Fruit fly (Drosophila melanogaster) Kc167 (cell line): ENCODE measurements around the gene Schip1.

Source experiments
- Myc ChIP-seq: fragments of >200 bp; optimal IDR thresholded peaks from 2 replicates; lab custom pipeline; 2017; ENCODE audit warnings: missing external identifiers
- Sin3A ChIP-seq: fragments of >200 bp; optimal IDR thresholded peaks from 2 replicates; lab custom pipeline; 2018; ENCODE audit warnings: missing external identifiers
- h ChIP-seq: fragments of >200 bp; optimal IDR thresholded peaks from 3 replicates; lab custom pipeline; 2018; ENCODE audit warnings: missing external identifiers
- insv ChIP-seq: fragments of >200 bp; optimal IDR thresholded peaks from 3 replicates; lab custom pipeline; 2018; ENCODE audit warnings: missing external identifiers
- psq ChIP-seq: fragments of >200 bp; optimal IDR thresholded peaks from 2 replicates; lab custom pipeline; 2017; ENCODE audit warnings: missing external identifiers
- ttk ChIP-seq: sonication (Bioruptor generic); optimal IDR thresholded peaks from 2 replicates; lab custom pipeline; 2017; ENCODE audit warnings: missing external identifiers

The Schip1 gene

dm6 chr2L:10331066-10331847 lies at the start of gene Schip1, which contains the start of gene Cox10:
Schip1 (minus strand) TSS chr2L:10331116.
Cox10 (plus strand) TSS chr2L:10331471.
- TF ChIP-seq ttk (no peak), Sin3A (lab: Kevin White, UChicago) (no peak), insv (lab: Kevin White, UChicago) (no peak), Myc (no peak), h (lab: Kevin White, UChicago) (no peak), psq (lab: Kevin White, UChicago) (no peak)

DNA sequence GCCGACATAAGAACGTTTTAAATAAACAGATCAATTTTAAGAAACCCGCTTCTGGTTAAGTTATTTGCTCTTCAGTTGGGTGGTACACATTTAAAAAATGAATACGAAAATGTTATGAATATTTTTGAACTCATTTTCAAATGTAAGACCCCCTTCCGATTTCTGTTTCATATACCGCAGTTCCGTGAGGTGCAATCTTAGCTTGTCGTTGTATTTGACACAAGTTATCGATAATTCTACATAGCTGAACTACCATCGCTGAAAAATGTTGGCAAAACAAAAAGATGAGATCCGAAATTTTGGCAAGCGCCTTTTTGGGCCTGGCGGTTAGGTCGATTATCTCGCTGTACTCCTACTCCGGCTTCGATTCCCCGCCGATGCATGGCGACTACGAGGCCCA lies 48.9 kb upstream of the Schip1 start, which contains the start of gene gny:
Gene gny, plus strand, starts transcription at position 239 of the 400 bp plus-strand sequence.
- TF ChIP-seq ttk, result no peak
- TF ChIP-seq h (lab: Kevin White, UChicago), result no peak

dm6 chr2L:10378631-10379030 lies 47.7 kb upstream of the Schip1 start:
- no peak for TF ChIP-seq Sin3A (lab: Kevin White, UChicago)
- TF ChIP-seq ttk, result no peak
- TF ChIP-seq h (lab: Kevin White, UChicago), result no peak
- no peak for TF ChIP-seq psq (lab: Kevin White, UChicago)
- no peak for TF ChIP-seq Myc

DNA sequence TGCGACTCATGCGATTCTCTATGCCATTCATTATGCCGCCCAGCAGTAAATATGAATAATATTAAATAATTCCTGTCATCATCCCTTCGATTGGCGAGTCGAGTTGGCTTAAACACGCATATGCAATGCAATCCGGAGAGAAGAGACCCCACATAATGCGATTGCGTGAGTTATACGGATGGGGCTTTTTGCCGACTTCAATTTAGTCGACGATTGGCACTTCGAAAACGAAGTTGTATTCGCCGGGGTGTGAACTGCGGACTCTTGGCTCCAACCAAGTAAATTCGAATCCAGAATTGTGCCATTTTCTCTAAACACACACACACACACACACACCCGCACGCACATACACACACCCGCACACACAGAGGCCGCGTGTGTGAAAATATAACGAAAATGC lies 45.4 kb upstream of the Schip1 start:
- no peak for TF ChIP-seq Sin3A (lab: Kevin White, UChicago)
- TF ChIP-seq Myc, result no peak
- no peak for TF ChIP-seq h (lab: Kevin White, UChicago)
- TF ChIP-seq psq (lab: Kevin White, UChicago), result no peak
- TF ChIP-seq ttk, result no peak
- TF ChIP-seq insv (lab: Kevin White, UChicago), result no peak

- TF ChIP-seq psq (lab: Kevin White, UChicago) (no peak), insv (lab: Kevin White, UChicago) (no peak), Myc (no peak), ttk (no peak), Sin3A (lab: Kevin White, UChicago) (no peak), h (lab: Kevin White, UChicago) (no peak)
Measured at dm6 chr2L:10375464-10376236, 44.7 kb upstream of the Schip1 start, which contains the start of the genes CG33303 and dpr19. CG33303 (minus strand) TSS chr2L:10375757. dpr19 (plus strand) TSS chr2L:10376168.

- TF ChIP-seq insv (lab: Kevin White, UChicago), result no peak
- TF ChIP-seq h (lab: Kevin White, UChicago), result no peak
- no peak for TF ChIP-seq Myc
- no peak for TF ChIP-seq psq (lab: Kevin White, UChicago)
- no peak for TF ChIP-seq Sin3A (lab: Kevin White, UChicago)
- no peak for TF ChIP-seq ttk
Measured at dm6 chr2L:10373605-10374269, 42.8 kb upstream of the Schip1 start, which contains the start of gene rho-5. rho-5 (minus strand) TSS chr2L:10373900.

DNA sequence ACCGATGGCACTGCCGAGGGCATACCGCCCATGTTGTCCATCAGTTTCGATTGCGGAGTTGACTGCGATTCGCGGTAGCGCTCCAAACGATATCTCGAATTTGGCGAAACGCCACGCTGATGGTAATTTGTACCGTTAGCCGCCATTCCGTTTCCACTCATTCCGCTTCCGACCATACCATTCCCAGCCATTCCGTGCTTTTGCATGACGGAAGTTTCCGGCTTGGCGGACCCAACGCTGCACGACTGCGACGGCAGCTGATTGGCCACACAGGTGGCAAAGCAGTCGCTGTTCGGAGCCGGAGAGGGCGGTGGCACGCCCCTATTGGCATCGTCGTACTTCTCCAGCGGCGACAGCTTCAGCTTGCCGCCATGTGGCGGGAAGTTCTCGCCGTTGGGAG lies 41.4 kb upstream of the Schip1 start:
- TF ChIP-seq ttk, result no peak
- no peak for TF ChIP-seq psq (lab: Kevin White, UChicago)
- TF ChIP-seq Sin3A (lab: Kevin White, UChicago), result no peak
- TF ChIP-seq h (lab: Kevin White, UChicago), result no peak
- no peak for TF ChIP-seq insv (lab: Kevin White, UChicago)
- TF ChIP-seq Myc, result no peak

dm6 chr2L:10366525-10366924 lies 35.6 kb upstream of the Schip1 start, which contains the start of gene CG5056:
CG5056 (plus strand) TSS chr2L:10366692.
- TF ChIP-seq psq (lab: Kevin White, UChicago), result no peak
- no peak for TF ChIP-seq h (lab: Kevin White, UChicago)
- no peak for TF ChIP-seq insv (lab: Kevin White, UChicago)
- no peak for TF ChIP-seq Myc
- TF ChIP-seq Sin3A (lab: Kevin White, UChicago), result no peak
- no peak for TF ChIP-seq ttk

dm6 chr2L:10364229-10364628 lies 33.3 kb upstream of the Schip1 start, which contains the start of gene lft:
lft (plus strand) TSS chr2L:10364471.
- TF ChIP-seq ttk (no peak), Myc (no peak), insv (lab: Kevin White, UChicago) (no peak), h (lab: Kevin White, UChicago) (no peak), psq (lab: Kevin White, UChicago) (no peak), Sin3A (lab: Kevin White, UChicago) (no peak)

- TF ChIP-seq psq (lab: Kevin White, UChicago) (no peak), ttk (no peak), Myc (no peak), Sin3A (lab: Kevin White, UChicago) (no peak), insv (lab: Kevin White, UChicago) (no peak), h (lab: Kevin White, UChicago) (no peak)
Measured at dm6 chr2L:10362408-10363067, 31.6 kb upstream of the Schip1 start, which contains the start of the genes Cand1 and pim. Cand1 (minus strand) TSS chr2L:10362707. pim (plus strand) TSS chr2L:10362989.

DNA sequence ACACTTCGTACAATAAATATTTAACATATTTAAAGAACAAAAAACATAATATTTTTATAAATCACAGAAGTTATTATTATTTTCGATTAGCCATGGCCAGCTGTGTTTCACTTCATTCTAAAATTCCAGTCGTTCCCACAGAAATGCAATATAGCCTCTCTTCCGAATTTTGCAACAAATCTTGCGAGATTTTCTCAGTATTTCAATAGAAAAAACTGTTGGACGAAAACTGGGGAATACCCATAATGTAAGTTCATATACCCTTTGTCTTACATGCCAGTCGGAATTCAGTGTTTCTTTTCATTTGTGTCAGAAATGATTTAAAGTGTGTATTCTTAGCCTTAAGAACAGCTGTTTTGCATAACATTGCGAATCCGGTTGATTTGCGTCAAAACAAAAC lies 25.6 kb upstream of the Schip1 start, which contains the start of the genes CtsL4 and ClpP:
Gene CtsL4, minus strand, starts transcription at position 90 of the 400 bp plus-strand sequence.
Gene ClpP, plus strand, starts transcription at position 288 of the 400 bp plus-strand sequence.
- TF ChIP-seq Sin3A (lab: Kevin White, UChicago) (no peak), insv (lab: Kevin White, UChicago) (no peak), h (lab: Kevin White, UChicago) (no peak), psq (lab: Kevin White, UChicago) (no peak), Myc (no peak), ttk (no peak)
